Worm (Caenorhabditis elegans): ENCODE measurements around the gene rbm-26.

- TF ChIP-seq flt-1 (GFP tag; IDR thresholded peaks at IDR 0.05) (no peak), ref-1 (GFP tag; conservative IDR thresholded peaks at IDR 0.05) (no peak), klf-2 (GFP tag; conservative IDR thresholded peaks at IDR 0.05) (no peak)
These were observed 8.5 kb downstream of the rbm-26 start for ce11 chrIII:5719832-5720194.
